Worm (Caenorhabditis elegans): ENCODE data around the gene Y116A8A.2.

Y116A8A.2 gene

ce11 chrIV:16831366-16831765 is 17.6 kb upstream of the Y116A8A.2 start, which contains the start of gene clec-194:
Gene clec-194 (plus strand): TSS chrIV:16831666.
- TF ChIP-seq nhr-21 (tag; optimal IDR thresholded peaks at IDR 0.05) (no peak), Y55F3AM.14 (GFP tag; optimal IDR thresholded peaks at IDR 0.05) (no peak), C34F6.9 (tag; optimal IDR thresholded peaks at IDR 0.05) (no peak), ztf-11 (tag; optimal IDR thresholded peaks at IDR 0.05) (no peak), unc-62 (GFP tag; optimal IDR thresholded peaks at IDR 0.05) (no peak), aly-2 (tag; optimal IDR thresholded peaks at IDR 0.05) (no peak)

ce11 chrIV:16829896-16830295 is 16.2 kb upstream of the Y116A8A.2 start, which contains the start of gene Y116A8A.7:
Gene Y116A8A.7 (plus strand): TSS chrIV:16830196.
- no peak for TF ChIP-seq sem-4 (tag; optimal IDR thresholded peaks at IDR 0.05)
- no peak for TF ChIP-seq nhr-25 (tag; optimal IDR thresholded peaks at IDR 0.05)
- no peak for TF ChIP-seq nhr-12 (tag; optimal IDR thresholded peaks at IDR 0.05)

- no peak for TF ChIP-seq unc-62 (GFP tag; optimal IDR thresholded peaks at IDR 0.05)
- no peak for TF ChIP-seq mdl-1 (tag; optimal IDR thresholded peaks at IDR 0.05)
- TF ChIP-seq nhr-12 (tag; optimal IDR thresholded peaks at IDR 0.05), result no peak
- TF ChIP-seq sma-9 (GFP tag; optimal IDR thresholded peaks at IDR 0.05), result no peak
- TF ChIP-seq sma-9 (tag; optimal IDR thresholded peaks at IDR 0.05), result no peak
These were observed 15.0 kb upstream of the Y116A8A.2 start, which contains the start of gene Y116A8A.6 for ce11 chrIV:16828698-16829097. Gene Y116A8A.6 (minus strand): TSS chrIV:16828798.

ce11 chrIV:16822529-16822928 is 8.8 kb upstream of the Y116A8A.2 start, which contains the start of gene Y116A8A.4:
Gene Y116A8A.4 (plus strand): TSS chrIV:16822829.
- no peak for TF ChIP-seq elt-1 (tag; optimal IDR thresholded peaks at IDR 0.05)
- TF ChIP-seq nhr-10 (tag; optimal IDR thresholded peaks at IDR 0.05), result no peak
- no peak for TF ChIP-seq unc-62 (GFP tag; optimal IDR thresholded peaks at IDR 0.05)
- TF ChIP-seq ceh-16 (tag; optimal IDR thresholded peaks at IDR 0.05), result no peak
- no peak for TF ChIP-seq nhr-23 (tag; optimal IDR thresholded peaks at IDR 0.05)
- no peak for TF ChIP-seq peb-1 (tag; optimal IDR thresholded peaks at IDR 0.05)
- no peak for TF ChIP-seq lin-13 (GFP tag; optimal IDR thresholded peaks at IDR 0.05)
- TF ChIP-seq crh-2 (tag; optimal IDR thresholded peaks at IDR 0.05), result no peak
- TF ChIP-seq Y55F3AM.14 (GFP tag; optimal IDR thresholded peaks at IDR 0.05), result no peak
- TF ChIP-seq skn-1 (tag; optimal IDR thresholded peaks at IDR 0.05), result no peak
- TF ChIP-seq gmeb-1 (tag; optimal IDR thresholded peaks at IDR 0.05), result no peak
- TF ChIP-seq nhr-11 (tag; optimal IDR thresholded peaks at IDR 0.05), result no peak
- no peak for TF ChIP-seq ZK546.5 (tag; optimal IDR thresholded peaks at IDR 0.05)
- no peak for TF ChIP-seq elt-3 (tag; optimal IDR thresholded peaks at IDR 0.05)
- TF ChIP-seq egl-27 (tag; optimal IDR thresholded peaks at IDR 0.05), result no peak
- TF ChIP-seq ztf-4 (tag; optimal IDR thresholded peaks at IDR 0.05), result no peak
- no peak for TF ChIP-seq ztf-11 (tag; optimal IDR thresholded peaks at IDR 0.05)
- TF ChIP-seq nhr-129 (tag; optimal IDR thresholded peaks at IDR 0.05), result no peak
- no peak for TF ChIP-seq lin-39 (tag; optimal IDR thresholded peaks at IDR 0.05)

ce11 chrIV:16812116-16812515 is 1.6 kb downstream of the Y116A8A.2 start:
- TF ChIP-seq ceh-82 (tag; optimal IDR thresholded peaks at IDR 0.05) (no peak), nhr-129 (tag; optimal IDR thresholded peaks at IDR 0.05) (no peak), ceh-16 (tag; optimal IDR thresholded peaks at IDR 0.05) (no peak), sem-4 (tag; optimal IDR thresholded peaks at IDR 0.05) (no peak), R02D3.7 (tag; optimal IDR thresholded peaks at IDR 0.05) (no peak), C34F6.9 (tag; optimal IDR thresholded peaks at IDR 0.05) (no peak), gmeb-1 (tag; optimal IDR thresholded peaks at IDR 0.05) (no peak)

- no peak for TF ChIP-seq nhr-237 (tag; optimal IDR thresholded peaks at IDR 0.05)
- TF ChIP-seq egl-27 (tag; optimal IDR thresholded peaks at IDR 0.05), result no peak
- TF ChIP-seq F13H6.1 (tag; optimal IDR thresholded peaks at IDR 0.05), result no peak
- no peak for TF ChIP-seq unc-55 (GFP tag; optimal IDR thresholded peaks at IDR 0.05)
- no peak for TF ChIP-seq nhr-10 (tag; optimal IDR thresholded peaks at IDR 0.05)
- no peak for TF ChIP-seq skn-1 (tag; optimal IDR thresholded peaks at IDR 0.05)
- no peak for TF ChIP-seq snpc-4 (tag; optimal IDR thresholded peaks at IDR 0.05)
These were observed 7.4 kb downstream of the Y116A8A.2 start, which contains the start of gene clec-193 for ce11 chrIV:16806352-16806751. Gene clec-193 (minus strand): TSS chrIV:16806452.

Measured in whole organism, L2 larva.